Worm (Caenorhabditis elegans) whole organism, L1 larva: ENCODE results near the gene clec-126.

Experiments
- C04F5.9 ChIP-seq: sonication (generic microtip); optimal IDR thresholded peaks from 2 replicates; lab custom pipeline; 2016; ENCODE audit warnings: missing genetic modification characterization, missing compliant biosample characterization
- aha-1 ChIP-seq: fragments of 150-350 bp; optimal IDR thresholded peaks from 2 replicates; lab custom pipeline; 2014; ENCODE audit warnings: missing biosample characterization, missing genetic modification characterization
- aly-2 ChIP-seq: fragments of 150-350 bp; optimal IDR thresholded peaks from 2 replicates; lab custom pipeline; 2014; ENCODE audit warnings: missing biosample characterization, missing genetic modification characterization
- ama-1 ChIP-seq: fragments of 150-350 bp; optimal IDR thresholded peaks from 2 replicates; lab custom pipeline; 2014
- blmp-1 ChIP-seq: fragments of 150-350 bp; optimal IDR thresholded peaks from 2 replicates; lab custom pipeline; 2014; ENCODE audit warnings: missing biosample characterization, missing genetic modification characterization
- ceh-8 ChIP-seq: fragments of 200-800 bp; sonication (Bioruptor generic); optimal IDR thresholded peaks from 2 replicates; lab custom pipeline; 2018; ENCODE audit warnings: mild to moderate bottlenecking, missing genetic modification characterization, moderate library complexity, missing compliant biosample characterization
- ceh-82 ChIP-seq, 3 experiments: fragments of 150-350 bp in 1 of 3; sonication (generic microtip) in 2 of 3; optimal IDR thresholded peaks; 2 replicates each; lab custom pipeline; 2014 to 2017; ENCODE audit warnings: missing biosample characterization in 3 of 3, missing genetic modification characterization in 3 of 3
- ceh-88 ChIP-seq: fragments of 200-800 bp; sonication (Bioruptor generic); IDR thresholded peaks from 2 replicates; pipeline ENCODE4 v1.3.6; 2022; ENCODE audit warnings: missing genetic modification characterization, missing compliant biosample characterization
- ces-1 ChIP-seq: fragments of 150-350 bp; optimal IDR thresholded peaks from 2 replicates; lab custom pipeline; 2014; ENCODE audit warnings: missing biosample characterization, missing genetic modification reagents, missing genetic modification characterization
- dpl-1 ChIP-seq, 3 experiments: fragments of 150-350 bp in 2 of 3; sonication (generic microtip) in 1 of 3; optimal IDR thresholded peaks; 2 replicates each; lab custom pipeline; 2014 to 2017; ENCODE audit warnings: missing biosample characterization in 3 of 3, missing genetic modification characterization in 3 of 3, missing genetic modification reagents in 3 of 3
- efl-1 ChIP-seq, 4 experiments: fragments of 150-350 bp; optimal IDR thresholded peaks in 3 of 4; peaks in 1 of 4; 1 replicate in 1 of 4; 2 replicates in 3 of 4; lab custom pipeline; 2014; ENCODE audit warnings: missing biosample characterization in 2 of 4, missing genetic modification characterization in 2 of 4, missing genetic modification reagents in 2 of 4
- egl-13 ChIP-seq: sonication (generic microtip); optimal IDR thresholded peaks from 2 replicates; lab custom pipeline; 2016; ENCODE audit warnings: missing genotype, missing genetic modification reagents, missing genetic modification characterization, missing compliant biosample characterization
- elt-2 ChIP-seq: sonication (generic microtip); optimal IDR thresholded peaks from 2 replicates; lab custom pipeline; 2016; ENCODE audit warnings: missing genetic modification characterization, mild to moderate bottlenecking, inconsistent platforms, missing compliant biosample characterization, missing genetic modification reagents
- fkh-10 ChIP-seq: sonication (generic microtip); optimal IDR thresholded peaks from 2 replicates; lab custom pipeline; 2017; ENCODE audit warnings: missing biosample characterization, missing genetic modification reagents, missing genetic modification characterization
- irx-1 ChIP-seq: sonication (generic microtip); optimal IDR thresholded peaks from 2 replicates; lab custom pipeline; 2016; ENCODE audit warnings: missing genetic modification characterization, missing compliant biosample characterization
- isw-1 ChIP-seq: fragments of 200-800 bp; sonication (Bioruptor generic); IDR thresholded peaks from 2 replicates; pipeline ENCODE4 v1.3.6; 2022; ENCODE audit warnings: missing genetic modification characterization, missing compliant biosample characterization
- lin-13 ChIP-seq: fragments of 150-350 bp; optimal IDR thresholded peaks from 2 replicates; lab custom pipeline; 2014; ENCODE audit warnings: missing biosample characterization, missing genetic modification reagents, missing genetic modification characterization
- lin-14 ChIP-seq: fragments of 200-800 bp; sonication (Bioruptor generic); optimal IDR thresholded peaks from 2 replicates; lab custom pipeline; 2018; ENCODE audit warnings: mild to moderate bottlenecking, missing genetic modification characterization, moderate library complexity, missing compliant biosample characterization
- lin-15B ChIP-seq: fragments of 150-350 bp; sonication (generic microtip); optimal IDR thresholded peaks from 3 replicates; lab custom pipeline; 2014; ENCODE audit warnings: missing biosample characterization, missing genetic modification characterization
- lir-3 ChIP-seq: sonication (generic microtip); optimal IDR thresholded peaks from 2 replicates; lab custom pipeline; 2016; ENCODE audit warnings: mild to moderate bottlenecking, missing genetic modification characterization, moderate library complexity, missing compliant biosample characterization; ENCODE audit not compliant: poor library complexity
- mab-9 ChIP-seq: fragments of 200-800 bp; sonication (Bioruptor generic); IDR thresholded peaks from 2 replicates; pipeline ENCODE4 v1.3.6; 2022; ENCODE audit warnings: missing genetic modification reagents, missing genetic modification characterization, missing compliant biosample characterization
- mdl-1 ChIP-seq, 2 experiments: fragments of 150-350 bp; optimal IDR thresholded peaks; 2 replicates each; lab custom pipeline; 2014 to 2017; ENCODE audit warnings: missing biosample characterization in 2 of 2, missing genetic modification characterization in 2 of 2, inconsistent platforms in 1 of 2
- mep-1 ChIP-seq: fragments of 150-350 bp; optimal IDR thresholded peaks from 2 replicates; lab custom pipeline; 2014; ENCODE audit warnings: missing biosample characterization, missing genetic modification characterization
- nhr-11 ChIP-seq: fragments of 150-350 bp; optimal IDR thresholded peaks from 2 replicates; lab custom pipeline; 2014; ENCODE audit warnings: missing biosample characterization, missing genetic modification characterization
- nhr-12 ChIP-seq: sonication (generic microtip); optimal IDR thresholded peaks from 2 replicates; lab custom pipeline; 2017; ENCODE audit warnings: missing biosample characterization, missing genetic modification characterization
- nhr-237 ChIP-seq: fragments of 150-350 bp; optimal IDR thresholded peaks from 2 replicates; lab custom pipeline; 2014; ENCODE audit warnings: missing biosample characterization, missing genetic modification characterization
- nhr-28 ChIP-seq: fragments of 150-350 bp; optimal IDR thresholded peaks from 2 replicates; lab custom pipeline; 2014; ENCODE audit warnings: missing biosample characterization, missing genetic modification characterization
- nhr-47 ChIP-seq: sonication (generic microtip); optimal IDR thresholded peaks from 2 replicates; lab custom pipeline; 2016; ENCODE audit warnings: mild to moderate bottlenecking, missing genetic modification characterization, moderate library complexity, missing compliant biosample characterization
- nhr-77 ChIP-seq: fragments of 150-350 bp; optimal IDR thresholded peaks from 2 replicates; lab custom pipeline; 2014; ENCODE audit warnings: missing biosample characterization, missing genetic modification characterization
- pag-3 ChIP-seq: sonication (generic microtip); optimal IDR thresholded peaks from 2 replicates; lab custom pipeline; 2017; ENCODE audit warnings: missing genetic modification characterization, mild to moderate bottlenecking, missing compliant biosample characterization, antibody characterized with exemption, borderline replicate concordance; ENCODE audit not compliant: insufficient read depth
- skn-1 ChIP-seq: fragments of 150-350 bp; optimal IDR thresholded peaks from 2 replicates; lab custom pipeline; 2014; ENCODE audit warnings: missing biosample characterization, missing genetic modification characterization
- sox-4 ChIP-seq: sonication (generic microtip); optimal IDR thresholded peaks from 2 replicates; lab custom pipeline; 2016; ENCODE audit warnings: missing genetic modification characterization, missing compliant biosample characterization
- tbx-2 ChIP-seq: sonication (generic microtip); optimal IDR thresholded peaks from 2 replicates; lab custom pipeline; 2016; ENCODE audit warnings: missing genetic modification characterization, missing compliant biosample characterization
- unc-30 ChIP-seq: sonication (generic microtip); optimal IDR thresholded peaks from 2 replicates; lab custom pipeline; 2017; ENCODE audit warnings: missing biosample characterization, missing genetic modification characterization
- unc-86 ChIP-seq: sonication (generic microtip); optimal IDR thresholded peaks from 2 replicates; lab custom pipeline; 2016; ENCODE audit warnings: missing genetic modification characterization, missing compliant biosample characterization
- unc-98 ChIP-seq: fragments of 200-800 bp; sonication (Bioruptor generic); IDR thresholded peaks from 2 replicates; pipeline ENCODE4 v1.3.6; 2022; ENCODE audit warnings: missing genetic modification characterization, missing compliant biosample characterization
- vab-15 ChIP-seq: sonication (generic microtip); optimal IDR thresholded peaks from 2 replicates; lab custom pipeline; 2017; ENCODE audit warnings: missing genotype, mild to moderate bottlenecking, missing genetic modification characterization, missing compliant biosample characterization
- xbp-1 ChIP-seq: sonication (generic microtip); optimal IDR thresholded peaks from 2 replicates; lab custom pipeline; 2016; ENCODE audit warnings: missing genetic modification characterization, missing compliant biosample characterization
- zag-1 ChIP-seq: fragments of 150-350 bp; optimal IDR thresholded peaks from 2 replicates; lab custom pipeline; 2014; ENCODE audit warnings: missing biosample characterization, missing genetic modification characterization
- ztf-11 ChIP-seq, 2 experiments: sonication (generic microtip); optimal IDR thresholded peaks; 2 replicates each; lab custom pipeline; 2016 to 2017; ENCODE audit warnings: missing genetic modification characterization in 2 of 2, missing biosample characterization in 1 of 2, missing compliant biosample characterization in 1 of 2
- ztf-4 ChIP-seq: fragments of 150-350 bp; optimal IDR thresholded peaks from 2 replicates; lab custom pipeline; 2014; ENCODE audit warnings: missing biosample characterization, missing genetic modification characterization

clec-126 gene

ce11 chrII:3553453-3553852 is 34.2 kb downstream of the clec-126 start, which contains the start of gene dnc-3 (continued):
- TF ChIP-seq ceh-8 (GFP tag; lab: Kevin White, UChicago) (peak; percentile 50), nhr-12 (no peak), lin-13 (peak; percentile 29), isw-1 (GFP tag; lab: Robert Waterston, UW) (peak; percentile 72), ces-1 (GFP tag; lab: Kevin White, UChicago) (no peak), unc-86 (tag; lab: Kevin White, UChicago) (peak; percentile 56), zag-1 (tag; lab: Kevin White, UChicago) (no peak), mdl-1 (tag; optimal IDR thresholded peaks at IDR 0.05; lab: Kevin White, UChicago) (no peak), unc-98 (no peak), lin-15B (tag; lab: Kevin White, UChicago) (peak; percentile 28), xbp-1 (peak; percentile 84), ztf-4 (tag; lab: Kevin White, UChicago) (no peak), sox-4 (tag; lab: Kevin White, UChicago) (peak; percentile 67), dpl-1 (GFP tag; optimal IDR thresholded peaks at IDR 0.05; lab: Kevin White, UChicago) (peak; percentile 52 to 56 (median 56)), fkh-10 (GFP tag; lab: Kevin White, UChicago) (no peak), vab-15 (tag; lab: Kevin White, UChicago) (no peak), lir-3 (tag; lab: Kevin White, UChicago) (no peak), irx-1 (peak; percentile 81), elt-2 (tag; lab: Kevin White, UChicago) (peak; percentile 62), aly-2 (tag; lab: Kevin White, UChicago) (peak; percentile 20), ceh-88 (GFP tag; lab: Robert Waterston, UW) (0 out of 2 replicates have a peak, but pooled peaks have one; percentile 41), ceh-82 (tag; optimal IDR thresholded peaks at IDR 0.05; lab: Kevin White, UChicago) (peak in 1 of 3 experiments; percentile 9), nhr-28 (tag; lab: Kevin White, UChicago) (no peak), tbx-2 (tag; lab: Kevin White, UChicago) (peak; percentile 82), nhr-237 (tag; lab: Kevin White, UChicago) (peak; percentile 30), skn-1 (tag; lab: Kevin White, UChicago) (no peak), pag-3 (tag; lab: Kevin White, UChicago) (no peak), ztf-11 (tag; optimal IDR thresholded peaks at IDR 0.05; lab: Kevin White, UChicago) (peak in 1 of 2 experiments; percentile 44), blmp-1 (peak; percentile 20), C04F5.9 (peak; percentile 77), nhr-77 (tag; lab: Kevin White, UChicago) (peak; percentile 24), mep-1 (tag; lab: Kevin White, UChicago) (peak; percentile 53), lin-14 (peak; percentile 80), nhr-47 (peak; percentile 87), ama-1 (lab: Kevin White, UChicago) (no peak), nhr-11 (no peak), aha-1 (tag; lab: Kevin White, UChicago) (no peak), egl-13 (tag; lab: Kevin White, UChicago) (peak; percentile 73), unc-30 (tag; lab: Kevin White, UChicago) (no peak), mab-9 (GFP tag; lab: Robert Waterston, UW) (peak; percentile 50; the same call in 1 of the 2 replicates)

- TF ChIP-seq efl-1 (optimal IDR thresholded peaks at IDR 0.05; lab: Kevin White, UChicago) = no peak
- TF ChIP-seq efl-1 (GFP tag; optimal IDR thresholded peaks at IDR 0.05 in 1 of 2; lab: Kevin White, UChicago) = peak in 1 of 2 experiments; percentile 64
- no peak for TF ChIP-seq nhr-12
These were observed 35.4 kb downstream of the clec-126 start for ce11 chrII:3554673-3555072.
